Worm (Caenorhabditis elegans): Measurements from ENCODE around the gene F18A1.7.

The F18A1.7 gene

ce11 chrII:7708540-7708939, 45.0 kb upstream of the F18A1.7 start, which contains the start of gene B0495.9 (continued):
- TF ChIP-seq vab-7 (GFP tag; IDR thresholded peaks at IDR 0.05) (peak; percentile 62; the same call in 1 of the 2 replicates), zfp-2 (tag; optimal IDR thresholded peaks at IDR 0.05) (no peak), zip-11 (GFP tag; IDR thresholded peaks at IDR 0.05) (no peak), saeg-2 (GFP tag; IDR thresholded peaks at IDR 0.05) (no peak), php-3 (GFP tag; IDR thresholded peaks at IDR 0.05) (0 out of 2 replicates have a peak, but pooled peaks have one; percentile 15), dpl-1 (GFP tag; optimal IDR thresholded peaks at IDR 0.05) (peak; percentile 43), gei-8 (GFP tag; optimal IDR thresholded peaks at IDR 0.05) (no peak), hlh-30 (tag; optimal IDR thresholded peaks at IDR 0.05; ENCODE audit: insufficient read depth) (no peak), daf-12 (tag; optimal IDR thresholded peaks at IDR 0.05) (no peak), madf-9 (GFP tag; conservative IDR thresholded peaks at IDR 0.05) (no peak), mdt-29 (GFP tag; IDR thresholded peaks at IDR 0.05) (no peak), dmd-9 (GFP tag; IDR thresholded peaks at IDR 0.05) (0 out of 2 replicates have a peak, but pooled peaks have one; percentile 17), Y48G9A.11 (GFP tag; IDR thresholded peaks at IDR 0.05) (no peak), ctbp-1 (GFP tag; IDR thresholded peaks at IDR 0.05) (peak; percentile 51; the same call in 1 of the 2 replicates), hlh-11 (tag; optimal IDR thresholded peaks at IDR 0.05) (peak; percentile 43), skn-1 (tag; optimal IDR thresholded peaks at IDR 0.05) (no peak), hif-1 (tag; optimal IDR thresholded peaks at IDR 0.05) (peak in 1 of 2 experiments; percentile 49), nhr-237 (tag; optimal IDR thresholded peaks at IDR 0.05) (no peak), unc-39 (tag; optimal IDR thresholded peaks at IDR 0.05) (no peak), zfp-3 (GFP tag; conservative IDR thresholded peaks at IDR 0.05) (no peak), egl-27 (tag; optimal IDR thresholded peaks at IDR 0.05) (no peak), T20F7.1 (GFP tag; optimal IDR thresholded peaks at IDR 0.05) (no peak), nhr-48 (tag; optimal IDR thresholded peaks at IDR 0.05) (no peak), spr-3 (GFP tag; optimal IDR thresholded peaks at IDR 0.05) (no peak), pqm-1 (tag; optimal IDR thresholded peaks at IDR 0.05) (no peak), unc-62 (GFP tag; optimal IDR thresholded peaks at IDR 0.05 in 1 of 2) (peak in 1 of 2 experiments; percentile 21), unc-62 (tag; optimal IDR thresholded peaks at IDR 0.05) (no peak), zag-1 (tag; optimal IDR thresholded peaks at IDR 0.05) (no peak), egl-43 (GFP tag; IDR thresholded peaks at IDR 0.05) (no peak), fkh-10 (GFP tag; optimal IDR thresholded peaks at IDR 0.05) (no peak), mxl-3 (GFP tag; optimal IDR thresholded peaks at IDR 0.05) (peak; percentile 41), lin-38 (GFP tag; IDR thresholded peaks at IDR 0.05) (peak; percentile 68), nhr-102 (tag; optimal IDR thresholded peaks at IDR 0.05) (no peak), nhr-42 (GFP tag; IDR thresholded peaks at IDR 0.05) (no peak), lim-7 (GFP tag; IDR thresholded peaks at IDR 0.05) (peak; percentile 71), nhr-6 (tag; optimal IDR thresholded peaks at IDR 0.05) (peak; percentile 21), spr-1 (tag; optimal IDR thresholded peaks at IDR 0.05) (peak; percentile 48), lin-13 (GFP tag; optimal IDR thresholded peaks at IDR 0.05) (no peak), madf-5 (GFP tag; IDR thresholded peaks at IDR 0.05) (no peak), Y5F2A.4 (GFP tag; optimal IDR thresholded peaks at IDR 0.05) (no peak), jun-1 (tag; optimal IDR thresholded peaks at IDR 0.05) (no peak), hmg-1.1 (GFP tag; IDR thresholded peaks at IDR 0.05) (peak; percentile 61; the same call in 1 of the 2 replicates), mxl-2 (GFP tag; conservative IDR thresholded peaks at IDR 0.05) (no peak), unc-130 (GFP tag; optimal IDR thresholded peaks at IDR 0.05) (peak; percentile 65), R02D3.7 (tag; optimal IDR thresholded peaks at IDR 0.05) (no peak), mep-1 (tag; optimal IDR thresholded peaks at IDR 0.05) (peak; percentile 49), rbr-2 (tag; optimal IDR thresholded peaks at IDR 0.05) (peak; percentile 37), ama-1 (optimal IDR thresholded peaks at IDR 0.05) (no peak), Y75B8A.6 (GFP tag; IDR thresholded peaks at IDR 0.05) (no peak), set-16 (GFP tag; IDR thresholded peaks at IDR 0.05) (no peak), T26A8.4 (GFP tag; IDR thresholded peaks at IDR 0.05) (peak; percentile 47; the same call in 1 of the 2 replicates), ZK337.2 (GFP tag; IDR thresholded peaks at IDR 0.05) (no peak)

Measured in whole organism, L4 larva.